Fruit fly (Drosophila melanogaster): ENCODE data around the gene CG4133.

dm6 chr2L:435311-435806 lies 20.0 kb upstream of the CG4133 start:
- no peak for TF ChIP-seq insv (optimal IDR thresholded peaks at IDR 0.05)
- TF ChIP-seq h (optimal IDR thresholded peaks at IDR 0.05): no peak
- no peak for TF ChIP-seq Sin3A (optimal IDR thresholded peaks at IDR 0.05)
- TF ChIP-seq Myc (optimal IDR thresholded peaks at IDR 0.05): no peak
